Worm (Caenorhabditis elegans) whole organism, L4/young adult: ENCODE data around the gene Y57A10A.13.

Source experiments
- W03F9.2 ChIP-seq: fragments of 150-350 bp; optimal IDR thresholded peaks from 2 replicates; lab custom pipeline; 2014; ENCODE audit warnings: missing biosample characterization, missing genetic modification characterization
- dao-5 ChIP-seq: sonication (generic microtip); optimal IDR thresholded peaks from 2 replicates; lab custom pipeline; 2016; ENCODE audit warnings: missing genotype, missing genetic modification characterization, moderate library complexity, missing compliant biosample characterization

DNA sequence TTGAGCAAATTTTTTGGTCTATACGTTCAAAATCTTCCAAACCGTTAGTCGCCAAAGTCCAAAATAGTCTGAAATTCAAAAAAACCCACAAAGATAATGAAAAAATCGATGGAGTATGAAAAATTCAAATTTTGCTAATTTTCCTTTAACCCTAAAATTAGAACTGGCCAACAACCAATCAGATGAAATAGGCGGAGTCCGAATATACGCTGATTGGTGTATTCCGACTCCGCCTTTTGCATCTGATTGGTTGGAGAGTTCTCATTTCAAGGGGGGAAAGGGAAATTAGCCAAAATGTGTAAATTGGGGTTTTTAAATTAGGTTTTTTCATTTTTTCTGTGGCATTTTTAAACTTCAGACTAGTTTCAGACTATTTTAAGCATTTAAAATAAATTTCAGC lies 19.9 kb upstream of the Y57A10A.13 start:
- TF ChIP-seq dao-5 (tag; lab: Kevin White, UChicago) (no peak), W03F9.2 (tag; lab: Kevin White, UChicago) (no peak)
